Fruit fly (Drosophila melanogaster): Measurements from ENCODE around the gene eIF3i.

eIF3i gene

dm6 chr2L:5004677-5005463, 37.3 kb upstream of the eIF3i start (continued):
- TF ChIP-seq CG32006 (GFP tag; optimal IDR thresholded peaks at IDR 0.05) (peak; percentile 88), CG10631 (GFP tag; optimal IDR thresholded peaks at IDR 0.05) (peak; percentile 90), fkh (GFP tag; optimal IDR thresholded peaks at IDR 0.05) (peak; percentile 58), Eip78C (GFP tag) (peak; percentile 96), OdsH (GFP tag; optimal IDR thresholded peaks at IDR 0.05) (peak; percentile 90), acj6 (GFP tag; optimal IDR thresholded peaks at IDR 0.05) (peak; percentile 88), CG1621 (tag; optimal IDR thresholded peaks at IDR 0.05) (peak; percentile 85), CG3032 (tag; optimal IDR thresholded peaks at IDR 0.05) (peak; percentile 88), dsx (GFP tag; optimal IDR thresholded peaks at IDR 0.05; ENCODE audit: poor library complexity, severe bottlenecking) (peak; percentile 88), CG7368 (GFP tag; optimal IDR thresholded peaks at IDR 0.05) (peak; percentile 87), Smox (GFP tag; optimal IDR thresholded peaks at IDR 0.05) (peak; percentile 84), CG6276 (GFP tag; optimal IDR thresholded peaks at IDR 0.05) (peak; percentile 74), Hr39 (GFP tag; optimal IDR thresholded peaks at IDR 0.05) (peak; percentile 91), CG16779 (tag; optimal IDR thresholded peaks at IDR 0.05) (peak; percentile 80), svp (GFP tag) (peak; percentile 94), Blimp-1 (GFP tag; optimal IDR thresholded peaks at IDR 0.05) (peak; percentile 47), fd59A (GFP tag; optimal IDR thresholded peaks at IDR 0.05) (peak; percentile 81), lz (GFP tag; optimal IDR thresholded peaks at IDR 0.05) (peak; percentile 89), CG11902 (GFP tag; optimal IDR thresholded peaks at IDR 0.05) (peak; percentile 76), CG4318 (GFP tag; optimal IDR thresholded peaks at IDR 0.05) (no peak), CG8632 (GFP tag; optimal IDR thresholded peaks at IDR 0.05) (peak; percentile 81)

- TF ChIP-seq fd59A (GFP tag; optimal IDR thresholded peaks at IDR 0.05), result no peak
- no peak for TF ChIP-seq Hr4 (GFP tag; optimal IDR thresholded peaks at IDR 0.05)
- 0 out of 3 replicates have a peak, but pooled peaks have one; percentile 8 for TF ChIP-seq CG6163 (GFP tag; IDR thresholded peaks at IDR 0.05)
These were observed 36.3 kb upstream of the eIF3i start for dm6 chr2L:5003670-5004453.

- no peak for TF ChIP-seq CG3032 (tag; optimal IDR thresholded peaks at IDR 0.05)
- peak; percentile 82 for TF ChIP-seq CG8119 (GFP tag; IDR thresholded peaks at IDR 0.05)
- TF ChIP-seq eg (GFP tag; IDR thresholded peaks at IDR 0.05), result peak; percentile 83
- no peak for TF ChIP-seq CG6808 (GFP tag; optimal IDR thresholded peaks at IDR 0.05)
- peak; percentile 39 for TF ChIP-seq Sox14 (GFP tag; optimal IDR thresholded peaks at IDR 0.05)
- no peak for TF ChIP-seq CG34406 (GFP tag; optimal IDR thresholded peaks at IDR 0.05)
- TF ChIP-seq CG6854 (GFP tag; optimal IDR thresholded peaks at IDR 0.05), result no peak
- peak; percentile 27; the same call in 1 of the 2 replicates for TF ChIP-seq Gug (GFP tag; IDR thresholded peaks at IDR 0.05)
- peak; percentile 37 for TF ChIP-seq achi (GFP tag; optimal IDR thresholded peaks at IDR 0.05)
- peak; percentile 29 for TF ChIP-seq acj6 (GFP tag; optimal IDR thresholded peaks at IDR 0.05)
- no peak for TF ChIP-seq CG8319 (GFP tag; optimal IDR thresholded peaks at IDR 0.05)
- no peak for TF ChIP-seq fd85E (GFP tag; optimal IDR thresholded peaks at IDR 0.05)
- TF ChIP-seq fd59A (GFP tag; optimal IDR thresholded peaks at IDR 0.05), result no peak
- TF ChIP-seq CG6163 (GFP tag; IDR thresholded peaks at IDR 0.05), result peak; percentile 82
- TF ChIP-seq Sox102F (GFP tag; optimal IDR thresholded peaks at IDR 0.05), result no peak
- TF ChIP-seq CG6276 (GFP tag; optimal IDR thresholded peaks at IDR 0.05), result peak; percentile 63
- TF ChIP-seq Hr4 (GFP tag; optimal IDR thresholded peaks at IDR 0.05), result peak; percentile 83
- peak; percentile 39 for TF ChIP-seq Hr39 (GFP tag; optimal IDR thresholded peaks at IDR 0.05)
- TF ChIP-seq CG11294 (GFP tag; IDR thresholded peaks at IDR 0.05), result peak; percentile 49; the same call in 1 of the 2 replicates
- no peak for TF ChIP-seq CG1621 (tag; optimal IDR thresholded peaks at IDR 0.05)
- peak; percentile 54 for TF ChIP-seq OdsH (GFP tag; optimal IDR thresholded peaks at IDR 0.05)
- no peak for TF ChIP-seq CG16779 (tag; optimal IDR thresholded peaks at IDR 0.05)
- peak; percentile 42 for TF ChIP-seq lz (GFP tag; optimal IDR thresholded peaks at IDR 0.05)
- no peak for TF ChIP-seq CG11902 (GFP tag; optimal IDR thresholded peaks at IDR 0.05)
- TF ChIP-seq net (GFP tag; optimal IDR thresholded peaks at IDR 0.05), result peak; percentile 37
- TF ChIP-seq pdm3 (GFP tag; optimal IDR thresholded peaks at IDR 0.05), result peak; percentile 47
- TF ChIP-seq Ets96B (tag; optimal IDR thresholded peaks at IDR 0.05), result peak; percentile 13
- TF ChIP-seq cyc (GFP tag; optimal IDR thresholded peaks at IDR 0.05), result peak; percentile 10
- no peak for TF ChIP-seq salr (GFP tag; optimal IDR thresholded peaks at IDR 0.05)
- peak; percentile 45 for TF ChIP-seq vri (GFP tag; optimal IDR thresholded peaks at IDR 0.05)
- no peak for TF ChIP-seq CG10669 (GFP tag; optimal IDR thresholded peaks at IDR 0.05)
These were observed 35.3 kb upstream of the eIF3i start for dm6 chr2L:5002711-5003402.
